Worm (Caenorhabditis elegans): ENCODE measurements around the gene pmpl-1.

Gene pmpl-1

ce11 chrX:3832059-3832641 lies 44.3 kb downstream of the pmpl-1 start (continued):
- TF ChIP-seq zag-1 (tag; optimal IDR thresholded peaks at IDR 0.05) (no peak), hlh-4 (tag; optimal IDR thresholded peaks at IDR 0.05) (no peak), dsc-1 (tag; optimal IDR thresholded peaks at IDR 0.05) (no peak), C34B4.2 (tag; optimal IDR thresholded peaks at IDR 0.05) (no peak), nhr-85 (tag) (peak; percentile 90), nhr-28 (tag; optimal IDR thresholded peaks at IDR 0.05) (no peak), dpl-1 (GFP tag; optimal IDR thresholded peaks at IDR 0.05) (no peak), grh-1 (GFP tag; IDR thresholded peaks at IDR 0.05) (peak; percentile 41), tbx-2 (tag; optimal IDR thresholded peaks at IDR 0.05) (peak; percentile 22)

DNA sequence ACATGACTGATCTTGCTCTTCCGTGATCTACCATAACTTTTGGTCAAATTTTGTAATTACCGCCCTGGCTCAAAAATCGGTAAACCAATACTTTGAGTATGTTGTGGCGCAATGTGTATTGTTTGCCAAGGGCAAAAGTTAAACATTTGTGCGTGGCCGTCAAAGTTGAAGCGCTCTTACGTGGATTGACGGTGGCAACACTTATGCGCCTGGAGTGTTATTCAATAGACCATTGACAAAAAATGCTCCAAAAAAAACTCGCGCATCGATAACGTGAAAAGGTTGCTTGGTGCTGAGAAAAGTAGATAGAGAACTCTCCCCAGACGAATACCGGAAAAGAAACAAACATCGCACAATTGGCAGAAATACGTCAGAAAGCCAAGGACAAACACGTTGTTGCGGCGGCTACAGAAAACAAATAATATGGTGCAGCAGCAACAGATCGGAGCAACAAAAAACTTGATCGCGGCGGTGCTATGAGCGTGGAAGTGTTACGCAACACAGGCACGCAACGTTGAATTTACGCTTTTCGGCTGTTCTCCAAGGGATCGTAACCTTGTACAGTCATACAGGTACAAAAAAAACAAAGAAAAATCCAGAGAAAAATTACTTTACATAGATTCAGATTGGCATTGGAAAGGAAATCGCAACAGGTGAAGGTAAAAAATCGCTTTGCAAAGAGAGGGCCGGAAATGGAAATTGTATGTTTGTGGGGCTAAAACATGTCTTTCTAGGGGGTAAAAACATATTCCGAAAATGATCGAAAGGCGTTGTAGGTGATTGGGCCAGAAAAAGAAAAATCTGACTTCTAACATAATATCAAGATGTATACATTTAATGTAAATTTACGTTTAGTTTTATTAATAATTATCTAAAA lies 46.4 kb downstream of the pmpl-1 start:
- TF ChIP-seq ces-1 (GFP tag; optimal IDR thresholded peaks at IDR 0.05) (no peak), ets-5 (GFP tag; IDR thresholded peaks at IDR 0.05) (no peak), fkh-4 (tag; optimal IDR thresholded peaks at IDR 0.05; ENCODE audit: borderline replicate concordance) (no peak), ceh-63 (GFP tag; optimal IDR thresholded peaks at IDR 0.05) (no peak), unc-62 (GFP tag; optimal IDR thresholded peaks at IDR 0.05) (no peak), sox-4 (tag; optimal IDR thresholded peaks at IDR 0.05) (no peak), nhr-84 (tag; optimal IDR thresholded peaks at IDR 0.05) (no peak), blmp-1 (tag; optimal IDR thresholded peaks at IDR 0.05) (no peak), C16A3.4 (tag; optimal IDR thresholded peaks at IDR 0.05) (no peak), lin-39 (tag; optimal IDR thresholded peaks at IDR 0.05) (no peak), unc-130 (tag; optimal IDR thresholded peaks at IDR 0.05) (no peak), swsn-7 (tag; optimal IDR thresholded peaks at IDR 0.05) (no peak), nhr-19 (GFP tag; conservative IDR thresholded peaks at IDR 0.05) (0 out of 2 replicates have a peak, but pooled peaks have one; percentile 5), elt-3 (tag; optimal IDR thresholded peaks at IDR 0.05) (no peak), nhr-71 (tag; optimal IDR thresholded peaks at IDR 0.05) (peak; percentile 14), grh-1 (GFP tag; IDR thresholded peaks at IDR 0.05) (no peak), nhr-12 (tag; optimal IDR thresholded peaks at IDR 0.05) (no peak), tlp-1 (tag; optimal IDR thresholded peaks at IDR 0.05) (no peak), lsy-2 (tag; optimal IDR thresholded peaks at IDR 0.05) (no peak), mdl-1 (tag; optimal IDR thresholded peaks at IDR 0.05) (peak in 1 of 2 experiments; percentile 18), pag-3 (tag; optimal IDR thresholded peaks at IDR 0.05; ENCODE audit: borderline replicate concordance, insufficient read depth) (no peak), pax-3 (tag; optimal IDR thresholded peaks at IDR 0.05) (no peak), efl-3 (GFP tag; optimal IDR thresholded peaks at IDR 0.05) (no peak), F16B12.6 (tag; optimal IDR thresholded peaks at IDR 0.05) (no peak), unc-30 (tag; optimal IDR thresholded peaks at IDR 0.05) (no peak), nhr-237 (tag; optimal IDR thresholded peaks at IDR 0.05) (peak; percentile 8), tbx-2 (tag; optimal IDR thresholded peaks at IDR 0.05) (peak; percentile 80), nhr-90 (tag; optimal IDR thresholded peaks at IDR 0.05; ENCODE audit: poor library complexity) (peak; percentile 1), Y116A8C.19 (tag; optimal IDR thresholded peaks at IDR 0.05; ENCODE audit: borderline replicate concordance) (no peak), zip-4 (GFP tag; optimal IDR thresholded peaks at IDR 0.05) (no peak), aha-1 (tag; optimal IDR thresholded peaks at IDR 0.05) (no peak), dpl-1 (GFP tag; optimal IDR thresholded peaks at IDR 0.05) (no peak), nhr-11 (tag; optimal IDR thresholded peaks at IDR 0.05) (no peak), isw-1 (GFP tag; IDR thresholded peaks at IDR 0.05) (no peak), lin-13 (GFP tag; optimal IDR thresholded peaks at IDR 0.05) (no peak), jun-1 (tag; optimal IDR thresholded peaks at IDR 0.05) (no peak), unc-98 (GFP tag; IDR thresholded peaks at IDR 0.05) (no peak), ama-1 (optimal IDR thresholded peaks at IDR 0.05) (no peak), egl-13 (tag; optimal IDR thresholded peaks at IDR 0.05) (no peak), mep-1 (tag; optimal IDR thresholded peaks at IDR 0.05) (no peak), nhr-28 (tag; optimal IDR thresholded peaks at IDR 0.05) (no peak), ceh-82 (tag; optimal IDR thresholded peaks at IDR 0.05) (no peak), dsc-1 (tag; optimal IDR thresholded peaks at IDR 0.05) (no peak), xbp-1 (tag; optimal IDR thresholded peaks at IDR 0.05) (no peak), C34B4.2 (tag; optimal IDR thresholded peaks at IDR 0.05) (no peak)
